Worm (Caenorhabditis elegans) whole organism, midembryonic: ENCODE data around the gene old-1.

Source experiments
- T22C8.4 ChIP-seq: fragments of 200-800 bp; sonication (Bioruptor generic); IDR thresholded peaks from 2 replicates; pipeline ENCODE4 v1.3.6; 2022; ENCODE audit warnings: missing genetic modification characterization, missing compliant biosample characterization
- ref-1 ChIP-seq: fragments of 200-800 bp; sonication (Bioruptor generic); conservative IDR thresholded peaks from 2 replicates; pipeline ENCODE4 v1.3.6; 2022; ENCODE audit warnings: missing genetic modification reagents, missing genetic modification characterization, missing compliant biosample characterization

DNA sequence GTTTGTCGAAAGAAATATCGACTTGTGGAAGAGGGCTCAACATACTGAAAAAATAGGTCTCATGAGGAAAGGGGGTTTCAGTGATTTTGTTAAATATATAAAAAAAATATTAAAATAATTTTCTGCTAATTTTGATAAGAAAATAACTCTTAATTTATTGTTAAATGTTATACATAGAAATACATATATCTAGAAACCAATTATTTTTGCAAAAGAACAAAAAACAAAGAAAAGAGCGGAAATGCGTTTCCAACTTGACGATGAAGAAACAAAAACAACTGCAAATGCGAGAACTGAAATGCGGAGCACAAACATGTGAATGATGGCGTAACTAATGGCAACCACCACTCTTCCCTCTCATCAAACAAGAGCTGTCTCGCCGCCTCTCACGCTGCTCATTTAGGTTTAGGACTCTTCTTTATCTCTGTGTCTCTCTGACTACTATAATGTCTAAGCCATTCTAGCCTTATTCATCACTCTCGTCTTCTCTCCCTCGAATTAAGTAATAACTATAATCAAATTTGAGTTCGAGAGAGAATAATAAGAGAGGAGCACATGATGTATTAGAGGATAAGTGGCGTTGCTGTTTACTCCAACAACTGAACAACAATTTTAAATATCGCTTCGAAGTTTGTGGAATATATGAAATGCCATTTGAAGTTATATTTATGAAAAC lies 30.1 kb downstream of the old-1 start, which contains the start of gene arrd-4:
- TF ChIP-seq ref-1 (GFP tag; lab: Robert Waterston, UW) (no peak), T22C8.4 (GFP tag; lab: Robert Waterston, UW) (no peak)
